Fruit fly (Drosophila melanogaster) whole organism, embryonic: ENCODE data around the gene CG14402.

ENCODE experiments used
- Ada2b ChIP-seq: fragments of 200-800 bp; sonication (Bioruptor generic); IDR thresholded peaks from 2 replicates; pipeline ENCODE4 v1.3.6; 2022; ENCODE audit warnings: missing biosample characterization, missing genetic modification characterization
- Adf1 ChIP-seq: fragments of 200-800 bp; sonication (Bioruptor generic); IDR thresholded peaks from 2 replicates; pipeline ENCODE4 v1.3.6; 2022; ENCODE audit warnings: missing biosample characterization, missing genetic modification characterization
- Aef1 ChIP-seq: fragments of 200-800 bp; sonication (Bioruptor generic); IDR thresholded peaks from 3 replicates; pipeline ENCODE4 v1.3.6; 2022; ENCODE audit warnings: missing biosample characterization, missing genetic modification characterization
- CG10209 ChIP-seq: fragments of 200-800 bp; sonication (Bioruptor generic); optimal IDR thresholded peaks from 3 replicates; lab custom pipeline; 2017; ENCODE audit warnings: missing biosample characterization, mild to moderate bottlenecking, missing genetic modification characterization, missing genetic modification reagents
- CG10274 ChIP-seq: fragments of 200-800 bp; sonication (Bioruptor generic); optimal IDR thresholded peaks from 3 replicates; lab custom pipeline; 2017; ENCODE audit warnings: missing biosample characterization, mild to moderate bottlenecking, missing genetic modification characterization
- CG10321 ChIP-seq: fragments of 200-800 bp; sonication (Bioruptor generic); IDR thresholded peaks from 2 replicates; pipeline ENCODE4 v1.3.6; 2022; ENCODE audit warnings: missing biosample characterization, missing genetic modification characterization
- CG10366 ChIP-seq: fragments of 200-800 bp; sonication (Bioruptor generic); IDR thresholded peaks from 2 replicates; pipeline ENCODE4 v1.3.6; 2022; ENCODE audit warnings: missing biosample characterization, missing genetic modification characterization
- CG10979 ChIP-seq: fragments of 200-800 bp; sonication (Bioruptor generic); optimal IDR thresholded peaks from 2 replicates; lab custom pipeline; 2018; ENCODE audit warnings: missing biosample characterization, mild to moderate bottlenecking, missing genetic modification characterization, moderate library complexity
- CG1233 ChIP-seq: fragments of 200-800 bp; sonication (Bioruptor generic); optimal IDR thresholded peaks from 4 replicates; lab custom pipeline; 2018; ENCODE audit warnings: missing biosample characterization, mild to moderate bottlenecking, missing genetic modification characterization
- CG18619 ChIP-seq: fragments of 200-800 bp; sonication (Bioruptor generic); optimal IDR thresholded peaks from 3 replicates; lab custom pipeline; 2017; ENCODE audit warnings: missing biosample characterization, mild to moderate bottlenecking, missing genetic modification characterization
- CG2129 ChIP-seq: fragments of 200-800 bp; sonication (Bioruptor generic); IDR thresholded peaks from 2 replicates; pipeline ENCODE4 v1.3.6; 2022; ENCODE audit warnings: missing biosample characterization, missing genetic modification characterization; ENCODE audit not compliant: partially characterized antibody
- CG2678 ChIP-seq: fragments of 200-800 bp; sonication (Bioruptor generic); optimal IDR thresholded peaks from 3 replicates; lab custom pipeline; 2019; ENCODE audit warnings: missing biosample characterization, mild to moderate bottlenecking, missing genetic modification characterization, moderate library complexity
- CG31224 ChIP-seq: fragments of 200-800 bp; sonication (Bioruptor generic); IDR thresholded peaks from 2 replicates; pipeline ENCODE4 v1.3.6; 2022; ENCODE audit warnings: missing biosample characterization, missing genetic modification characterization
- CG32532 ChIP-seq: fragments of 200-800 bp; sonication (Bioruptor generic); IDR thresholded peaks from 2 replicates; pipeline ENCODE4 v1.3.6; 2022; ENCODE audit warnings: missing biosample characterization, missing genetic modification characterization
- CG32767 ChIP-seq: fragments of 200-800 bp; sonication (Bioruptor generic); IDR thresholded peaks from 2 replicates; pipeline ENCODE4 v1.3.6; 2022; ENCODE audit warnings: missing biosample characterization, missing genetic modification characterization
- CG6689 ChIP-seq: fragments of 200-800 bp; sonication (Bioruptor generic); IDR thresholded peaks from 2 replicates; pipeline ENCODE4 v1.3.6; 2022; ENCODE audit warnings: missing biosample characterization, missing genetic modification characterization
- CG7271 ChIP-seq: fragments of 200-800 bp; sonication (Bioruptor generic); optimal IDR thresholded peaks from 2 replicates; lab custom pipeline; 2018; ENCODE audit warnings: missing biosample characterization, mild to moderate bottlenecking, missing genetic modification characterization, moderate library complexity
- CG7372 ChIP-seq: fragments of 200-800 bp; sonication (Bioruptor generic); IDR thresholded peaks from 2 replicates; pipeline ENCODE4 v1.3.6; 2022; ENCODE audit warnings: missing biosample characterization, missing genetic modification characterization
- CG7928 ChIP-seq: fragments of 200-800 bp; sonication (Bioruptor generic); optimal IDR thresholded peaks from 2 replicates; lab custom pipeline; 2017; ENCODE audit warnings: missing biosample characterization, mild to moderate bottlenecking, missing genetic modification characterization
- CG9215 ChIP-seq: fragments of 200-800 bp; sonication (Bioruptor generic); IDR thresholded peaks from 2 replicates; pipeline ENCODE4 v1.3.6; 2022; ENCODE audit warnings: missing biosample characterization, missing genetic modification characterization
- CG9817 ChIP-seq: fragments of 200-800 bp; sonication (Bioruptor generic); optimal IDR thresholded peaks from 2 replicates; lab custom pipeline; 2018; ENCODE audit warnings: missing biosample characterization, mild to moderate bottlenecking, missing genetic modification characterization, moderate library complexity
- CHES-1-like ChIP-seq: fragments of 200-800 bp; sonication (Bioruptor generic); optimal IDR thresholded peaks from 2 replicates; lab custom pipeline; 2016; ENCODE audit warnings: missing biosample characterization, missing genetic modification characterization
- Chrac-16 ChIP-seq: fragments of 200-800 bp; sonication (Bioruptor generic); optimal IDR thresholded peaks from 3 replicates; lab custom pipeline; 2016; ENCODE audit warnings: missing biosample characterization, missing genetic modification characterization
- CoRest ChIP-seq: fragments of 200-800 bp; sonication (Bioruptor generic); optimal IDR thresholded peaks from 3 replicates; lab custom pipeline; 2018; ENCODE audit warnings: missing biosample characterization, mild to moderate bottlenecking, missing genetic modification characterization, moderate library complexity
- Dek ChIP-seq: fragments of 200-800 bp; sonication (Bioruptor generic); optimal IDR thresholded peaks from 3 replicates; lab custom pipeline; 2019; ENCODE audit warnings: missing biosample characterization, mild to moderate bottlenecking, missing genetic modification characterization, moderate library complexity
- E2f2 ChIP-seq: fragments of 200-800 bp; sonication (Bioruptor generic); IDR thresholded peaks from 2 replicates; pipeline ENCODE4 v1.3.6; 2022; ENCODE audit warnings: missing biosample characterization, missing genetic modification characterization
- HLH3B ChIP-seq: fragments of 200-800 bp; sonication (Bioruptor generic); IDR thresholded peaks from 2 replicates; pipeline ENCODE4 v1.3.6; 2022; ENCODE audit warnings: missing biosample characterization, missing genetic modification characterization
- Hr3 ChIP-seq: fragments of 200-800 bp; sonication (Bioruptor generic); optimal IDR thresholded peaks from 3 replicates; lab custom pipeline; 2016; ENCODE audit warnings: missing biosample characterization, missing genetic modification characterization
- MBD-R2 ChIP-seq: fragments of 200-800 bp; sonication (Bioruptor generic); IDR thresholded peaks from 2 replicates; pipeline ENCODE4 v1.3.6; 2022; ENCODE audit warnings: missing biosample characterization, missing genetic modification characterization
- Meics ChIP-seq: fragments of 200-800 bp; sonication (Bioruptor generic); optimal IDR thresholded peaks from 2 replicates; lab custom pipeline; 2017; ENCODE audit warnings: missing biosample characterization, mild to moderate bottlenecking, missing genetic modification characterization
- Myb ChIP-seq: fragments of 200-800 bp; sonication (Bioruptor generic); optimal IDR thresholded peaks from 2 replicates; lab custom pipeline; 2016; ENCODE audit warnings: missing biosample characterization, missing genetic modification characterization
- YL-1 ChIP-seq: fragments of 200-800 bp; sonication (Bioruptor generic); optimal IDR thresholded peaks from 3 replicates; lab custom pipeline; 2017; ENCODE audit warnings: missing biosample characterization, mild to moderate bottlenecking, missing genetic modification characterization
- bcd ChIP-seq: fragments of 200-800 bp; sonication (Bioruptor generic); optimal IDR thresholded peaks from 2 replicates; lab custom pipeline; 2017; ENCODE audit warnings: missing biosample characterization, mild to moderate bottlenecking, missing genetic modification characterization
- chif ChIP-seq, 2 experiments: fragments of 200-800 bp; sonication (Bioruptor generic); optimal IDR thresholded peaks; 3 replicates each; lab custom pipeline; 2016; ENCODE audit warnings: missing biosample characterization in 2 of 2, missing genetic modification characterization in 2 of 2
- chm ChIP-seq: fragments of 200-800 bp; sonication (Bioruptor generic); IDR thresholded peaks from 2 replicates; pipeline ENCODE4 v1.3.6; 2022; ENCODE audit warnings: missing biosample characterization, missing genetic modification characterization
- esg ChIP-seq: fragments of 200-800 bp; sonication (Bioruptor generic); conservative IDR thresholded peaks from 2 replicates; pipeline ENCODE4 v1.3.6; 2022; ENCODE audit warnings: missing biosample characterization, missing genetic modification characterization
- lola ChIP-seq, 3 experiments: fragments of >200 bp in 2 of 3; fragments of 200-800 bp in 1 of 3; sonication (Bioruptor generic) in 1 of 3; optimal IDR thresholded peaks; 2 replicates each; lab custom pipeline; 2017 to 2019; ENCODE audit warnings: missing biosample characterization in 3 of 3, missing genetic modification characterization in 3 of 3, mild to moderate bottlenecking in 1 of 3, moderate library complexity in 1 of 3
- nmo ChIP-seq: fragments of 200-800 bp; sonication (Bioruptor generic); optimal IDR thresholded peaks from 2 replicates; lab custom pipeline; 2018; ENCODE audit warnings: missing biosample characterization, mild to moderate bottlenecking, missing genetic modification characterization, moderate library complexity
- nom ChIP-seq: fragments of 200-800 bp; sonication (Bioruptor generic); optimal IDR thresholded peaks from 2 replicates; lab custom pipeline; 2017; ENCODE audit warnings: missing biosample characterization, missing genetic modification characterization, mild to moderate bottlenecking, moderate library complexity, missing genetic modification reagents
- org-1 ChIP-seq: fragments of 200-800 bp; sonication (Bioruptor generic); optimal IDR thresholded peaks from 2 replicates; lab custom pipeline; 2017; ENCODE audit warnings: missing biosample characterization, missing genetic modification characterization
- sens ChIP-seq: fragments of 200-800 bp; sonication (Bioruptor generic); peaks from one replicate; lab custom pipeline; 2016; ENCODE audit warnings: missing biosample characterization, missing genetic modification characterization
- sisA ChIP-seq: fragments of 200-800 bp; sonication (Bioruptor generic); IDR thresholded peaks from 2 replicates; pipeline ENCODE4 v1.3.6; 2022; ENCODE audit warnings: missing biosample characterization, missing genetic modification characterization
- slbo ChIP-seq: fragments of 200-800 bp; sonication (Bioruptor generic); IDR thresholded peaks from 2 replicates; pipeline ENCODE4 v1.3.6; 2022; ENCODE audit warnings: missing biosample characterization, missing genetic modification characterization
- slou ChIP-seq: fragments of 200-800 bp; sonication (Bioruptor generic); optimal IDR thresholded peaks from 3 replicates; lab custom pipeline; 2016; ENCODE audit warnings: missing biosample characterization, missing genetic modification characterization
- sna ChIP-seq: fragments of 200-800 bp; sonication (Bioruptor generic); IDR thresholded peaks from 2 replicates; pipeline ENCODE4 v1.3.6; 2022; ENCODE audit warnings: missing biosample characterization, missing genetic modification characterization; ENCODE audit not compliant: partially characterized antibody
- vvl ChIP-seq: fragments of 200-800 bp; sonication (Bioruptor generic); IDR thresholded peaks from 2 replicates; pipeline ENCODE4 v1.3.6; 2022; ENCODE audit warnings: missing biosample characterization, missing genetic modification characterization
- zf30C ChIP-seq: fragments of 200-800 bp; sonication (Bioruptor generic); optimal IDR thresholded peaks from 3 replicates; lab custom pipeline; 2018; ENCODE audit warnings: missing biosample characterization, mild to moderate bottlenecking, missing genetic modification characterization
- zfh1 ChIP-seq: fragments of 200-800 bp; sonication (Bioruptor generic); IDR thresholded peaks from 3 replicates; pipeline ENCODE4 v1.3.6; 2022; ENCODE audit warnings: missing biosample characterization, missing genetic modification characterization

CG14402 gene

dm6 chr2L:20807617-20808509 is 41.2 kb upstream of the CG14402 start (continued):
- TF ChIP-seq sna (0 out of 2 replicates have a peak, but pooled peaks have one; percentile 18), Aef1 (GFP tag; lab: Robert Waterston, UW) (peak; percentile 25; the same call in 1 of the 3 replicates), E2f2 (GFP tag; lab: Robert Waterston, UW) (peak; percentile 42), Ada2b (GFP tag; lab: Robert Waterston, UW) (peak; percentile 39; the same call in 1 of the 2 replicates), CG6689 (peak; percentile 56; the same call in 1 of the 2 replicates), CG18619 (GFP tag; lab: Kevin White, UChicago) (peak; percentile 32), sisA (peak; percentile 13; the same call in 1 of the 2 replicates), esg (GFP tag; lab: Robert Waterston, UW) (peak; percentile 53), Hr3 (peak; percentile 16), vvl (GFP tag; lab: Robert Waterston, UW) (peak; percentile 75), HLH3B (peak; percentile 33; the same call in 1 of the 2 replicates), Meics (GFP tag; lab: Kevin White, UChicago) (peak; percentile 62), zf30C (GFP tag; lab: Kevin White, UChicago) (peak; percentile 68), Myb (GFP tag; lab: Kevin White, UChicago) (no peak), Dek (tag; lab: Kevin White, UChicago) (peak; percentile 44), CG9817 (tag; lab: Kevin White, UChicago) (peak; percentile 47), CG32767 (GFP tag; lab: Robert Waterston, UW) (0 out of 2 replicates have a peak, but pooled peaks have one; percentile 33), Adf1 (GFP tag; lab: Robert Waterston, UW) (peak; percentile 20; the same call in 1 of the 2 replicates), nom (no peak), CG10274 (GFP tag; lab: Kevin White, UChicago) (no peak), CG1233 (GFP tag; lab: Kevin White, UChicago) (peak; percentile 51), zfh1 (GFP tag; lab: Robert Waterston, UW) (peak; percentile 56; the same call in 2 of the 3 replicates), CHES-1-like (GFP tag; lab: Kevin White, UChicago) (peak; percentile 40), bcd (peak; percentile 20), sens (GFP tag; lab: Kevin White, UChicago) (peak; percentile 54), CG7928 (GFP tag; lab: Kevin White, UChicago) (peak; percentile 23), chm (GFP tag; lab: Robert Waterston, UW) (no peak), slbo (GFP tag; lab: Robert Waterston, UW) (peak; percentile 63), Chrac-16 (GFP tag; lab: Kevin White, UChicago) (no peak), nmo (GFP tag; lab: Kevin White, UChicago) (peak; percentile 29), YL-1 (GFP tag; lab: Kevin White, UChicago) (no peak), CG2678 (tag; lab: Kevin White, UChicago) (peak; percentile 75), CG10321 (0 out of 2 replicates have a peak, but pooled peaks have one; percentile 3), CG7271 (tag; lab: Kevin White, UChicago) (peak; percentile 1), CG10366 (GFP tag; lab: Robert Waterston, UW) (peak; percentile 31; the same call in 1 of the 2 replicates), CG10979 (tag; lab: Kevin White, UChicago) (peak; percentile 50), chif (GFP tag; optimal IDR thresholded peaks at IDR 0.05; lab: Kevin White, UChicago) (peak in 1 of 2 experiments; percentile 3), lola (GFP tag; optimal IDR thresholded peaks at IDR 0.05; lab: Kevin White, UChicago) (peak in 1 of 3 experiments; percentile 4), org-1 (GFP tag; lab: Kevin White, UChicago) (peak; percentile 22), CoRest (tag; lab: Kevin White, UChicago) (peak; percentile 55), CG9215 (GFP tag; lab: Robert Waterston, UW) (peak; percentile 36; the same call in 1 of the 2 replicates), CG32532 (GFP tag; lab: Robert Waterston, UW) (peak; percentile 17), CG7372 (no peak), CG10209 (GFP tag; lab: Kevin White, UChicago) (peak; percentile 37), slou (no peak), CG2129 (GFP tag; lab: Robert Waterston, UW) (no peak), CG31224 (GFP tag; lab: Robert Waterston, UW) (peak; percentile 98), MBD-R2 (peak; percentile 18; the same call in 1 of the 2 replicates)
